Worm (Caenorhabditis elegans) whole organism, early embryonic: Measurements from ENCODE around the gene F47B8.13.
"Not testable (repeated sequence)": the region's sequence is repeated elsewhere in the genome, so short reads cannot be mapped to it uniquely, and the experiment has no call there.

Source experiments
- B0310.2 ChIP-seq: sonication (generic microtip); optimal IDR thresholded peaks from 2 replicates; lab custom pipeline; 2016; ENCODE audit warnings: mild to moderate bottlenecking, missing genetic modification characterization, missing compliant biosample characterization
- F13C5.2 ChIP-seq: sonication (generic microtip); optimal IDR thresholded peaks from 2 replicates; lab custom pipeline; 2017; ENCODE audit warnings: mild to moderate bottlenecking, missing genetic modification characterization, inconsistent platforms, missing compliant biosample characterization
- aly-1 ChIP-seq: sonication (generic microtip); optimal IDR thresholded peaks from 2 replicates; lab custom pipeline; 2016; ENCODE audit warnings: missing genetic modification characterization, missing compliant biosample characterization
- ama-1 ChIP-seq: fragments of 150-350 bp; optimal IDR thresholded peaks from 2 replicates; lab custom pipeline; 2014
- ceh-13 ChIP-seq: fragments of 200-800 bp; sonication (Bioruptor generic); optimal IDR thresholded peaks from 2 replicates; lab custom pipeline; 2018; ENCODE audit warnings: mild to moderate bottlenecking, missing genetic modification characterization, missing compliant biosample characterization
- ceh-36 ChIP-seq: sonication (generic microtip); optimal IDR thresholded peaks from 2 replicates; lab custom pipeline; 2016; ENCODE audit warnings: missing genetic modification characterization, inconsistent platforms, missing compliant biosample characterization
- ets-7 ChIP-seq: sonication (generic microtip); optimal IDR thresholded peaks from 2 replicates; lab custom pipeline; 2016; ENCODE audit warnings: missing genotype, missing genetic modification characterization, missing compliant biosample characterization
- flt-1 ChIP-seq: fragments of 200-800 bp; sonication (Bioruptor generic); IDR thresholded peaks from 2 replicates; pipeline ENCODE4 v1.3.6; 2022; ENCODE audit warnings: missing genetic modification characterization, missing compliant biosample characterization
- hmbx-1 ChIP-seq: sonication (generic microtip); optimal IDR thresholded peaks from 2 replicates; lab custom pipeline; 2016; ENCODE audit warnings: mild to moderate bottlenecking, missing genetic modification characterization, missing compliant biosample characterization
- hmg-4 ChIP-seq: fragments of 200-800 bp; sonication (Bioruptor generic); optimal IDR thresholded peaks from 2 replicates; lab custom pipeline; 2018; ENCODE audit warnings: mild to moderate bottlenecking, missing genetic modification characterization, missing compliant biosample characterization
- hnd-1 ChIP-seq: sonication (generic microtip); optimal IDR thresholded peaks from 2 replicates; lab custom pipeline; 2016; ENCODE audit warnings: missing genetic modification characterization, missing compliant biosample characterization
- pes-1 ChIP-seq: fragments of 200-800 bp; sonication (Bioruptor generic); IDR thresholded peaks from 2 replicates; pipeline ENCODE4 v1.3.6; 2022; ENCODE audit warnings: missing genetic modification reagents, missing genetic modification characterization, missing compliant biosample characterization
- scrt-1 ChIP-seq: fragments of 200-800 bp; sonication (Bioruptor generic); IDR thresholded peaks from 2 replicates; pipeline ENCODE4 v1.3.6; 2022; ENCODE audit warnings: missing genetic modification characterization, missing compliant biosample characterization
- sea-1 ChIP-seq: fragments of 200-800 bp; sonication (Bioruptor generic); conservative IDR thresholded peaks from 2 replicates; pipeline ENCODE4 v1.3.6; 2022; ENCODE audit warnings: missing genetic modification characterization, missing compliant biosample characterization
- tbx-11 ChIP-seq: fragments of 200-800 bp; sonication (Bioruptor generic); IDR thresholded peaks from 2 replicates; pipeline ENCODE4 v1.3.6; 2022; ENCODE audit warnings: missing genetic modification characterization, missing compliant biosample characterization
- tbx-37 ChIP-seq: fragments of 200-800 bp; sonication (Bioruptor generic); conservative IDR thresholded peaks from 2 replicates; pipeline ENCODE4 v1.3.6; 2022; ENCODE audit warnings: missing genetic modification reagents, missing genetic modification characterization, missing compliant biosample characterization
- tra-4 ChIP-seq: sonication (generic microtip); optimal IDR thresholded peaks from 2 replicates; lab custom pipeline; 2017; ENCODE audit warnings: missing genetic modification characterization, missing compliant biosample characterization

F47B8.13 gene

ce11 chrV:14311115-14311514, 8.4 kb downstream of the F47B8.13 start, which contains the start of gene ddn-3:
ddn-3 (minus strand) TSS chrV:14311215.
- TF ChIP-seq hnd-1 (no peak), F13C5.2 (tag; lab: Kevin White, UChicago) (no peak), tbx-11 (GFP tag; lab: Robert Waterston, UW) (no peak), pes-1 (GFP tag; lab: Robert Waterston, UW) (no peak), ceh-13 (GFP tag; lab: Kevin White, UChicago) (no peak), tbx-37 (GFP tag; lab: Robert Waterston, UW) (no peak), sea-1 (GFP tag; lab: Robert Waterston, UW) (no peak), hmbx-1 (tag; lab: Kevin White, UChicago) (no peak), aly-1 (no peak), tra-4 (tag; lab: Kevin White, UChicago) (no peak), scrt-1 (GFP tag; lab: Robert Waterston, UW) (no peak), B0310.2 (tag; lab: Kevin White, UChicago) (no peak), hmg-4 (GFP tag; lab: Kevin White, UChicago) (no peak), ceh-36 (tag; lab: Kevin White, UChicago) (no peak), ama-1 (lab: Kevin White, UChicago) (no peak), flt-1 (no peak)

DNA sequence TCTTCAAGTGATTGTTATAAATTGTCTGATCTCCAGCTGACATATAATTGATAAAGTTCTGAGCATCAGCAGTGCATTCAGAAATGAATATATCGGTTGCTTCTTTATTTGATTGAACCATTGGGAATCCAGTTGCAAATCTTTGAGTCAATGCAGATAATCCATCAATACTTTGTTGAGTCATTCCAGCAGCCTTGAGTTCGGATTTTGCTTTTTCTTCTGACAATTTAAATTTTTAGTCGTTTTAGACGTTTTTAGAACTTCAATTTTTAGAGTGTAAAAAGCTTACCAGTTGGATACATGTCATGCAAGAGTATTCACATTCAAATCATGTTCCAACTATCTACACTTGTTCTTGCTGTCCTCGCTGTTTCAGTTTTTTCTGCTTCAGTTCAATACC, 9.9 kb downstream of the F47B8.13 start, which contains the start of gene F14D7.14:
Gene F14D7.14 (plus strand): TSS at position 301 of the 400 bp plus-strand sequence.
- TF ChIP-seq tbx-11 (GFP tag; lab: Robert Waterston, UW); flt-1; aly-1: not testable (repeated sequence)

DNA sequence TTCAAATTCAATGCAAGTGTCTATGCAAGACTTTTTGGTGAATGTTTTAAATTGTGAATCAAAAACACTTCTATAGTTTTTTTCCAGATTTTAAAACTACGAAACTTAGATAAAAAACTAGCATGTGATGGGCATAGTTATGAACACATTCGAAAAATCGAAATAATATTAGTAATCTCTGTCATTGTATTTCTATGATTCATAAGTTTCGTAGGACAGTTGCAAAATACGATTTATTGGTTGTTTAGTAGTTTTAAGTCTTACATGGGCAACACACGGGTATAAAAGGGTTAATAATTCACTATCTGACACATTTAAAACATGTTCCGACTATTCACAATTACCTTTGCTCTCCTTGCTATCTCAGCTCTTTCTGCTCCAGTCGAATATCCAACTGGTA, 11.4 kb downstream of the F47B8.13 start, which contains the start of gene spig-5:
Gene spig-5 (plus strand): TSS at position 301 of the 400 bp plus-strand sequence.
- not testable (repeated sequence) for TF ChIP-seq sea-1 (GFP tag; lab: Robert Waterston, UW); aly-1; B0310.2 (tag; lab: Kevin White, UChicago)

DNA sequence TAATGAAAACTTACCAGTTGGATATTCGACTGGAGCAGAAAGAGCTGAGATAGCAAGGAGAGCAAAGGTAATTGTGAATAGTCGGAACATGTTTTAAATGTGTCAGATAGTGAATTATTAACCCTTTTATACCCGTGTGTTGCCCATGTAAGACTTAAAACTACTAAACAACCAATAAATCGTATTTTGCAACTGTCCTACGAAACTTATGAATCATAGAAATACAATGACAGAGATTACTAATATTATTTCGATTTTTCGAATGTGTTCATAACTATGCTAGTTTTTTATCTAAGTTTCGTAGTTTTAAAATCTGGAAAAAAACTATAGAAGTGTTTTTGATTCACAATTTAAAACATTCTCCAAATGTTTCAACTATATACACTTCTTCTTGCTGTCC, 12.8 kb downstream of the F47B8.13 start, which contains the start of gene spig-4:
Gene spig-4 (minus strand): TSS at position 101 of the 400 bp plus-strand sequence.
- TF ChIP-seq hnd-1; sea-1 (GFP tag; lab: Robert Waterston, UW); F13C5.2 (tag; lab: Kevin White, UChicago): not testable (repeated sequence)

ce11 chrV:14301076-14301475, 18.5 kb downstream of the F47B8.13 start, which contains the start of gene F14D7.6:
F14D7.6 (plus strand) TSS chrV:14301413.
- TF ChIP-seq aly-1 (no peak), flt-1 (no peak), pes-1 (GFP tag; lab: Robert Waterston, UW) (no peak), ets-7 (tag; lab: Kevin White, UChicago) (no peak), hnd-1 (no peak), ama-1 (lab: Kevin White, UChicago) (no peak), sea-1 (GFP tag; lab: Robert Waterston, UW) (no peak), tra-4 (tag; lab: Kevin White, UChicago) (no peak), tbx-11 (GFP tag; lab: Robert Waterston, UW) (no peak), tbx-37 (GFP tag; lab: Robert Waterston, UW) (no peak), hmbx-1 (tag; lab: Kevin White, UChicago) (no peak)

ce11 chrV:14299569-14300064, 19.9 kb downstream of the F47B8.13 start, which contains the start of the genes spig-3 and F14D7.12:
spig-3 (minus strand) TSS chrV:14299669.
F14D7.12 (plus strand) TSS chrV:14300014.
- TF ChIP-seq pes-1 (GFP tag; lab: Robert Waterston, UW) (no peak), hmg-4 (GFP tag; lab: Kevin White, UChicago) (no peak), ets-7 (tag; lab: Kevin White, UChicago) (no peak), B0310.2 (tag; lab: Kevin White, UChicago) (no peak), aly-1 (no peak), tbx-11 (GFP tag; lab: Robert Waterston, UW) (no peak), F13C5.2 (tag; lab: Kevin White, UChicago) (no peak), ceh-13 (GFP tag; lab: Kevin White, UChicago) (no peak), tbx-37 (GFP tag; lab: Robert Waterston, UW) (no peak), sea-1 (GFP tag; lab: Robert Waterston, UW) (no peak), ceh-36 (tag; lab: Kevin White, UChicago) (no peak), hmbx-1 (tag; lab: Kevin White, UChicago) (no peak), hnd-1 (no peak), scrt-1 (GFP tag; lab: Robert Waterston, UW) (no peak), flt-1 (no peak), ama-1 (lab: Kevin White, UChicago) (no peak), tra-4 (tag; lab: Kevin White, UChicago) (no peak)

- no peak for TF ChIP-seq ceh-36 (tag; lab: Kevin White, UChicago)
- TF ChIP-seq tbx-11 (GFP tag; lab: Robert Waterston, UW) = no peak
- no peak for TF ChIP-seq hmbx-1 (tag; lab: Kevin White, UChicago)
- no peak for TF ChIP-seq tbx-37 (GFP tag; lab: Robert Waterston, UW)
- TF ChIP-seq flt-1 = no peak
- no peak for TF ChIP-seq F13C5.2 (tag; lab: Kevin White, UChicago)
- no peak for TF ChIP-seq ets-7 (tag; lab: Kevin White, UChicago)
- TF ChIP-seq B0310.2 (tag; lab: Kevin White, UChicago) = no peak
- TF ChIP-seq scrt-1 (GFP tag; lab: Robert Waterston, UW) = no peak
- no peak for TF ChIP-seq sea-1 (GFP tag; lab: Robert Waterston, UW)
- no peak for TF ChIP-seq ama-1 (lab: Kevin White, UChicago)
- TF ChIP-seq ceh-13 (GFP tag; lab: Kevin White, UChicago) = no peak
- TF ChIP-seq hnd-1 = no peak
- no peak for TF ChIP-seq pes-1 (GFP tag; lab: Robert Waterston, UW)
- TF ChIP-seq aly-1 = no peak
- no peak for TF ChIP-seq tra-4 (tag; lab: Kevin White, UChicago)
- no peak for TF ChIP-seq hmg-4 (GFP tag; lab: Kevin White, UChicago)
Measured at ce11 chrV:14296499-14296898, 23.0 kb downstream of the F47B8.13 start, which contains the start of gene F14D7.3. F14D7.3 (plus strand) TSS chrV:14296799.
